Fruit fly (Drosophila melanogaster) whole organism, embryonic: Measurements from ENCODE around the gene dpr4.
A peak's percentile ranks its signal among the peaks of the same experiment; 100 is the strongest.

Experiments
- Antp ChIP-seq: fragments of 200-800 bp; sonication (Bioruptor generic); optimal IDR thresholded peaks from 3 replicates; lab custom pipeline; 2016; ENCODE audit warnings: missing biosample characterization, missing genetic modification characterization
- BEAF-32 ChIP-seq: fragments of 200-800 bp; sonication (Bioruptor generic); optimal IDR thresholded peaks from 3 replicates; lab custom pipeline; 2017; ENCODE audit warnings: missing biosample characterization, missing genetic modification characterization, mild to moderate bottlenecking, moderate library complexity, missing genetic modification reagents
- CG10321 ChIP-seq: fragments of 200-800 bp; sonication (Bioruptor generic); IDR thresholded peaks from 2 replicates; pipeline ENCODE4 v1.3.6; 2022; ENCODE audit warnings: missing biosample characterization, missing genetic modification characterization
- CG10565 ChIP-seq: fragments of 200-800 bp; sonication (Bioruptor generic); optimal IDR thresholded peaks from 3 replicates; lab custom pipeline; 2016; ENCODE audit warnings: missing biosample characterization, mild to moderate bottlenecking, missing genetic modification characterization
- CG1233 ChIP-seq: fragments of 200-800 bp; sonication (Bioruptor generic); optimal IDR thresholded peaks from 4 replicates; lab custom pipeline; 2018; ENCODE audit warnings: missing biosample characterization, mild to moderate bottlenecking, missing genetic modification characterization
- CG14860 ChIP-seq: fragments of 200-800 bp; sonication (Bioruptor generic); IDR thresholded peaks from 3 replicates; pipeline ENCODE4 v1.3.6; 2022; ENCODE audit warnings: missing biosample characterization, missing genetic modification characterization; ENCODE audit not compliant: partially characterized antibody
- CG15479 ChIP-seq: fragments of 200-800 bp; sonication (Bioruptor generic); optimal IDR thresholded peaks from 3 replicates; lab custom pipeline; 2019; ENCODE audit warnings: missing biosample characterization, mild to moderate bottlenecking, missing genetic modification characterization, moderate library complexity
- CG16813 ChIP-seq: fragments of 200-800 bp; sonication (Bioruptor generic); IDR thresholded peaks from 3 replicates; pipeline ENCODE4 v1.3.6; 2022; ENCODE audit warnings: missing biosample characterization, missing genetic modification characterization; ENCODE audit not compliant: partially characterized antibody
- CG17612 ChIP-seq: fragments of 200-800 bp; sonication (Bioruptor generic); IDR thresholded peaks from 2 replicates; pipeline ENCODE4 v1.3.6; 2022; ENCODE audit warnings: missing biosample characterization, missing genetic modification characterization
- CG1792 ChIP-seq: fragments of 200-800 bp; sonication (Bioruptor generic); optimal IDR thresholded peaks from 2 replicates; lab custom pipeline; 2016; ENCODE audit warnings: missing biosample characterization, missing genetic modification characterization
- CG2120 ChIP-seq: fragments of 200-800 bp; sonication (Bioruptor generic); optimal IDR thresholded peaks from 3 replicates; lab custom pipeline; 2016; ENCODE audit warnings: missing biosample characterization, missing genetic modification characterization
- CG2129 ChIP-seq: fragments of 200-800 bp; sonication (Bioruptor generic); IDR thresholded peaks from 2 replicates; pipeline ENCODE4 v1.3.6; 2022; ENCODE audit warnings: missing biosample characterization, missing genetic modification characterization; ENCODE audit not compliant: partially characterized antibody
- CG32772 ChIP-seq: fragments of 200-800 bp; sonication (Bioruptor generic); IDR thresholded peaks from 2 replicates; pipeline ENCODE4 v1.3.6; 2022; ENCODE audit warnings: missing biosample characterization, missing genetic modification characterization
- CG42726 ChIP-seq: fragments of 200-800 bp; sonication (Bioruptor generic); IDR thresholded peaks from 2 replicates; pipeline ENCODE4 v1.3.6; 2022; ENCODE audit warnings: missing biosample characterization, missing genetic modification characterization; ENCODE audit not compliant: partially characterized antibody
- Dip3 ChIP-seq: fragments of 200-800 bp; sonication (Bioruptor generic); optimal IDR thresholded peaks from 3 replicates; lab custom pipeline; 2016; ENCODE audit warnings: missing biosample characterization, missing genetic modification characterization
- Dll ChIP-seq: fragments of 200-800 bp; sonication (Bioruptor generic); IDR thresholded peaks from 4 replicates; pipeline ENCODE4 v1.3.6; 2022; ENCODE audit warnings: missing biosample characterization, missing genetic modification characterization; ENCODE audit not compliant: partially characterized antibody
- H2.0 ChIP-seq: fragments of 200-800 bp; sonication (Bioruptor generic); IDR thresholded peaks from 2 replicates; pipeline ENCODE4 v1.3.6; 2022; ENCODE audit warnings: missing biosample characterization, missing genetic modification characterization
- HLH4C ChIP-seq: fragments of 200-800 bp; sonication (Bioruptor generic); IDR thresholded peaks from 3 replicates; pipeline ENCODE4 v1.3.6; 2022; ENCODE audit warnings: missing biosample characterization, missing genetic modification characterization; ENCODE audit not compliant: partially characterized antibody
- Hey ChIP-seq: fragments of 200-800 bp; sonication (Bioruptor generic); optimal IDR thresholded peaks from 3 replicates; lab custom pipeline; 2018; ENCODE audit warnings: missing biosample characterization, mild to moderate bottlenecking, missing genetic modification characterization
- MESR4 ChIP-seq: fragments of 200-800 bp; sonication (Bioruptor generic); optimal IDR thresholded peaks from 2 replicates; lab custom pipeline; 2018; ENCODE audit warnings: missing biosample characterization, mild to moderate bottlenecking, missing genetic modification characterization, moderate library complexity
- Med ChIP-seq: fragments of 200-800 bp; sonication (Bioruptor generic); peaks from one replicate; lab custom pipeline; 2016; ENCODE audit warnings: missing biosample characterization, missing genetic modification characterization, mild to moderate bottlenecking, inconsistent platforms, moderate library complexity
- Mes4 ChIP-seq: fragments of 200-800 bp; sonication (Bioruptor generic); optimal IDR thresholded peaks from 2 replicates; lab custom pipeline; 2016; ENCODE audit warnings: missing biosample characterization, missing genetic modification characterization
- Poxn ChIP-seq: fragments of 200-800 bp; sonication (Bioruptor generic); IDR thresholded peaks from 2 replicates; pipeline ENCODE4 v1.3.6; 2022; ENCODE audit warnings: missing biosample characterization, missing genetic modification characterization
- Ptx1 ChIP-seq: fragments of 200-800 bp; sonication (Bioruptor generic); IDR thresholded peaks from 2 replicates; pipeline ENCODE4 v1.3.6; 2022; ENCODE audit warnings: missing biosample characterization, missing genetic modification characterization
- Ravus ChIP-seq: fragments of 200-800 bp; sonication (Bioruptor generic); IDR thresholded peaks from 2 replicates; pipeline ENCODE4 v1.3.6; 2022; ENCODE audit warnings: missing biosample characterization, missing genetic modification characterization
- Sry-δ ChIP-seq: fragments of 200-800 bp; sonication (Bioruptor generic); optimal IDR thresholded peaks from 2 replicates; lab custom pipeline; 2016; ENCODE audit warnings: missing biosample characterization, missing genetic modification characterization
- Stat92E ChIP-seq, 3 experiments: fragments of >200 bp in 2 of 3; fragments of 200-800 bp in 1 of 3; sonication (Bioruptor generic) in 1 of 3; optimal IDR thresholded peaks; 2 replicates each; lab custom pipeline; 2017 to 2019; ENCODE audit warnings: missing biosample characterization in 3 of 3, missing genetic modification characterization in 3 of 3, mild to moderate bottlenecking in 1 of 3, moderate library complexity in 1 of 3
- ara ChIP-seq: fragments of 200-800 bp; sonication (Bioruptor generic); IDR thresholded peaks from 2 replicates; pipeline ENCODE4 v1.3.6; 2022; ENCODE audit warnings: missing biosample characterization, missing genetic modification characterization
- bbx ChIP-seq: fragments of 200-800 bp; sonication (Bioruptor generic); IDR thresholded peaks from 2 replicates; pipeline ENCODE4 v1.3.6; 2022; ENCODE audit warnings: missing biosample characterization, missing genetic modification characterization; ENCODE audit not compliant: partially characterized antibody
- bcd ChIP-seq: fragments of 200-800 bp; sonication (Bioruptor generic); optimal IDR thresholded peaks from 2 replicates; lab custom pipeline; 2017; ENCODE audit warnings: missing biosample characterization, mild to moderate bottlenecking, missing genetic modification characterization
- chm ChIP-seq: fragments of 200-800 bp; sonication (Bioruptor generic); IDR thresholded peaks from 2 replicates; pipeline ENCODE4 v1.3.6; 2022; ENCODE audit warnings: missing biosample characterization, missing genetic modification characterization
- fd64A ChIP-seq: fragments of 200-800 bp; sonication (Bioruptor generic); optimal IDR thresholded peaks from 3 replicates; lab custom pipeline; 2018; ENCODE audit warnings: missing biosample characterization, mild to moderate bottlenecking, missing genetic modification characterization
- gcm ChIP-seq: fragments of 200-800 bp; sonication (Bioruptor generic); optimal IDR thresholded peaks from 2 replicates; lab custom pipeline; 2019; ENCODE audit warnings: missing biosample characterization, mild to moderate bottlenecking, missing genetic modification characterization, moderate library complexity
- gro ChIP-seq: fragments of 200-800 bp; sonication (Bioruptor generic); optimal IDR thresholded peaks from 2 replicates; lab custom pipeline; 2016; ENCODE audit warnings: missing biosample characterization, missing genetic modification characterization
- gsb-n ChIP-seq: fragments of 200-800 bp; sonication (Bioruptor generic); optimal IDR thresholded peaks from 3 replicates; lab custom pipeline; 2018; ENCODE audit warnings: missing biosample characterization, mild to moderate bottlenecking, missing genetic modification characterization
- hbn ChIP-seq: fragments of 200-800 bp; sonication (Bioruptor generic); IDR thresholded peaks from 2 replicates; pipeline ENCODE4 v1.3.6; 2022; ENCODE audit warnings: missing biosample characterization, missing genetic modification characterization; ENCODE audit not compliant: partially characterized antibody
- hkb ChIP-seq, 2 experiments: fragments of 200-800 bp in 1 of 2; fragments of >200 bp in 1 of 2; sonication (Bioruptor generic) in 1 of 2; IDR thresholded peaks in 1 of 2; optimal IDR thresholded peaks in 1 of 2; 2 replicates each; pipeline versions ENCODE4 v1.3.6 to Lab custom; 2017 to 2022; ENCODE audit warnings: missing biosample characterization in 1 of 2, missing genetic modification characterization in 1 of 2
- insv ChIP-seq, 2 experiments: fragments of 200-800 bp; sonication (Bioruptor generic); optimal IDR thresholded peaks; 3 replicates each; lab custom pipeline; 2016 to 2018; ENCODE audit warnings: missing biosample characterization in 2 of 2, missing genetic modification characterization in 2 of 2
- kay ChIP-seq: fragments of 200-800 bp; sonication (Bioruptor generic); optimal IDR thresholded peaks from 2 replicates; lab custom pipeline; 2016; ENCODE audit warnings: missing biosample characterization, missing genetic modification characterization
- kni ChIP-seq: fragments of 200-800 bp; sonication (Bioruptor generic); optimal IDR thresholded peaks from 3 replicates; lab custom pipeline; 2017; ENCODE audit warnings: mild to moderate bottlenecking, missing biosample characterization, missing genetic modification reagents, missing genetic modification characterization
- knrl ChIP-seq: fragments of 200-800 bp; sonication (Bioruptor generic); IDR thresholded peaks from 3 replicates; pipeline ENCODE4 v1.3.6; 2022; ENCODE audit warnings: missing biosample characterization, missing genetic modification characterization; ENCODE audit not compliant: partially characterized antibody
- nom ChIP-seq: fragments of 200-800 bp; sonication (Bioruptor generic); optimal IDR thresholded peaks from 2 replicates; lab custom pipeline; 2017; ENCODE audit warnings: missing biosample characterization, missing genetic modification characterization, mild to moderate bottlenecking, moderate library complexity, missing genetic modification reagents
- run ChIP-seq: fragments of 200-800 bp; sonication (Bioruptor generic); optimal IDR thresholded peaks from 3 replicates; lab custom pipeline; 2018; ENCODE audit warnings: missing biosample characterization, mild to moderate bottlenecking, missing genetic modification characterization
- ttk ChIP-seq: fragments of 200-800 bp; sonication (Bioruptor generic); IDR thresholded peaks from 2 replicates; pipeline ENCODE4 v2.1.2; 2022; ENCODE audit warnings: missing biosample characterization, missing genetic modification characterization
- unc-4 ChIP-seq: fragments of 200-800 bp; sonication (Bioruptor generic); IDR thresholded peaks from 2 replicates; pipeline ENCODE4 v1.3.6; 2022; ENCODE audit warnings: missing biosample characterization, missing genetic modification characterization; ENCODE audit not compliant: partially characterized antibody
- vnd ChIP-seq: fragments of 200-800 bp; sonication (Bioruptor generic); IDR thresholded peaks from 3 replicates; pipeline ENCODE4 v1.3.6; 2022; ENCODE audit warnings: missing biosample characterization, missing genetic modification characterization; ENCODE audit not compliant: partially characterized antibody
- vvl ChIP-seq: fragments of 200-800 bp; sonication (Bioruptor generic); IDR thresholded peaks from 2 replicates; pipeline ENCODE4 v1.3.6; 2022; ENCODE audit warnings: missing biosample characterization, missing genetic modification characterization
- zen2 ChIP-seq: fragments of 200-800 bp; sonication (Bioruptor generic); IDR thresholded peaks from 3 replicates; pipeline ENCODE4 v1.3.6; 2022; ENCODE audit warnings: missing biosample characterization, missing genetic modification characterization; ENCODE audit not compliant: partially characterized antibody

dpr4 gene

dm6 chr3R:11589764-11590358, 47.1 kb upstream of the dpr4 start, which contains the start of gene CG6791 (continued):
- no peak for TF ChIP-seq gro (GFP tag; lab: Kevin White, UChicago)
- peak; percentile 83 for TF ChIP-seq zen2 (GFP tag; lab: Robert Waterston, UW)
- peak; percentile 89 for TF ChIP-seq BEAF-32 (GFP tag; lab: Kevin White, UChicago)
- peak; percentile 75 for TF ChIP-seq HLH4C (GFP tag; lab: Robert Waterston, UW)
- no peak for TF ChIP-seq CG15479 (GFP tag; lab: Kevin White, UChicago)
- no peak for TF ChIP-seq kni (GFP tag; lab: Kevin White, UChicago)
- TF ChIP-seq vvl (GFP tag; lab: Robert Waterston, UW) = peak; percentile 30; the same call in 1 of the 2 replicates
- peak in 1 of 3 experiments; percentile 13 for TF ChIP-seq Stat92E (GFP tag; optimal IDR thresholded peaks at IDR 0.05; lab: Kevin White, UChicago)
- TF ChIP-seq Hey (tag; lab: Kevin White, UChicago) = no peak
- TF ChIP-seq Med = peak; percentile 24
- no peak for TF ChIP-seq hkb (optimal IDR thresholded peaks at IDR 0.05; lab: Kevin White, UChicago)
- TF ChIP-seq hkb (GFP tag; IDR thresholded peaks at IDR 0.05; lab: Robert Waterston, UW) = no peak
- no peak for TF ChIP-seq ara (GFP tag; lab: Robert Waterston, UW)
- peak; percentile 11 for TF ChIP-seq bcd (GFP tag; lab: Kevin White, UChicago)
- peak; percentile 74 for TF ChIP-seq Sry-δ (GFP tag; lab: Kevin White, UChicago)
- TF ChIP-seq unc-4 = peak; percentile 90
- TF ChIP-seq knrl (GFP tag; lab: Robert Waterston, UW) = peak; percentile 83
- TF ChIP-seq nom (GFP tag; lab: Kevin White, UChicago) = no peak
- TF ChIP-seq CG17612 = no peak
- TF ChIP-seq bbx (GFP tag; lab: Robert Waterston, UW) = peak; percentile 93
- TF ChIP-seq CG14860 (GFP tag; lab: Robert Waterston, UW) = peak; percentile 72
- no peak for TF ChIP-seq Antp
- no peak for TF ChIP-seq kay (GFP tag; lab: Kevin White, UChicago)
- TF ChIP-seq Dip3 (GFP tag; lab: Kevin White, UChicago) = no peak
- TF ChIP-seq Poxn (GFP tag; lab: Robert Waterston, UW) = no peak
- peak; percentile 82 for TF ChIP-seq MESR4
- TF ChIP-seq chm (GFP tag; lab: Robert Waterston, UW) = no peak
- peak; percentile 69; the same call in 2 of the 3 replicates for TF ChIP-seq vnd (GFP tag; lab: Robert Waterston, UW)
- TF ChIP-seq insv (GFP tag; optimal IDR thresholded peaks at IDR 0.05; lab: Kevin White, UChicago) = no peak
- no peak for TF ChIP-seq H2.0 (GFP tag; lab: Robert Waterston, UW)
- TF ChIP-seq CG1233 (GFP tag; lab: Kevin White, UChicago) = no peak
- no peak for TF ChIP-seq fd64A (GFP tag; lab: Kevin White, UChicago)
- TF ChIP-seq Dll (GFP tag; lab: Robert Waterston, UW) = peak; percentile 88
- TF ChIP-seq gcm (GFP tag; lab: Kevin White, UChicago) = no peak
- TF ChIP-seq CG2129 = peak; percentile 57; the same call in 1 of the 2 replicates
- TF ChIP-seq gsb-n (tag; lab: Kevin White, UChicago) = no peak
- TF ChIP-seq CG42726 (GFP tag; lab: Robert Waterston, UW) = peak; percentile 89
- no peak for TF ChIP-seq run
- TF ChIP-seq Ravus (GFP tag; lab: Robert Waterston, UW) = no peak
- peak; percentile 21; the same call in 1 of the 2 replicates for TF ChIP-seq Ptx1 (GFP tag; lab: Robert Waterston, UW)
- TF ChIP-seq CG16813 (GFP tag; lab: Robert Waterston, UW) = peak; percentile 84
- peak; percentile 88 for TF ChIP-seq hbn
- TF ChIP-seq CG1792 (GFP tag; lab: Kevin White, UChicago) = no peak
- no peak for TF ChIP-seq Mes4 (GFP tag; lab: Kevin White, UChicago)
- TF ChIP-seq CG10565 (GFP tag; lab: Kevin White, UChicago) = no peak
- TF ChIP-seq CG10321 (GFP tag; lab: Robert Waterston, UW) = no peak
- TF ChIP-seq ttk (GFP tag; lab: Robert Waterston, UW) = no peak
- TF ChIP-seq CG2120 (GFP tag; lab: Kevin White, UChicago) = no peak
- TF ChIP-seq CG32772 = no peak
